Worm (Caenorhabditis elegans) whole organism, L3 larva: Measurements from ENCODE around the gene slc-25A26.

Experiments used
- R02D3.7 ChIP-seq: fragments of 150-350 bp; optimal IDR thresholded peaks from 2 replicates; lab custom pipeline; 2014; ENCODE audit warnings: missing biosample characterization, missing genetic modification characterization
- aly-2 ChIP-seq: fragments of 150-350 bp; optimal IDR thresholded peaks from 2 replicates; lab custom pipeline; 2014; ENCODE audit warnings: missing biosample characterization, missing genetic modification characterization
- ceh-16 ChIP-seq: sonication (generic microtip); optimal IDR thresholded peaks from 2 replicates; lab custom pipeline; 2017; ENCODE audit warnings: missing biosample characterization, missing genetic modification characterization
- ceh-28 ChIP-seq: fragments of 150-350 bp; optimal IDR thresholded peaks from 2 replicates; lab custom pipeline; 2014; ENCODE audit warnings: missing biosample characterization, missing genetic modification reagents, missing genetic modification characterization
- ceh-9 ChIP-seq: sonication (generic microtip); optimal IDR thresholded peaks from 2 replicates; lab custom pipeline; 2018; ENCODE audit warnings: missing biosample characterization, missing genetic modification characterization
- daf-12 ChIP-seq: fragments of 150-350 bp; optimal IDR thresholded peaks from 2 replicates; lab custom pipeline; 2014; ENCODE audit warnings: missing biosample characterization, missing genetic modification reagents, missing genetic modification characterization
- egl-5 ChIP-seq: fragments of 150-350 bp; optimal IDR thresholded peaks from 2 replicates; lab custom pipeline; 2017; ENCODE audit warnings: missing biosample characterization, missing genetic modification reagents, missing genetic modification characterization, inconsistent platforms
- elt-1 ChIP-seq: fragments of 150-350 bp; optimal IDR thresholded peaks from 2 replicates; lab custom pipeline; 2014; ENCODE audit warnings: missing biosample characterization, missing genetic modification characterization
- elt-2 ChIP-seq: sonication (generic microtip); optimal IDR thresholded peaks from 2 replicates; lab custom pipeline; 2016; ENCODE audit warnings: missing genetic modification reagents, mild to moderate bottlenecking, missing genetic modification characterization, missing compliant biosample characterization
- eor-1 ChIP-seq, 2 experiments: fragments of 150-350 bp; optimal IDR thresholded peaks; 2 replicates each; lab custom pipeline; 2014 to 2018; ENCODE audit warnings: missing biosample characterization in 2 of 2, missing genetic modification characterization in 2 of 2
- fkh-10 ChIP-seq: sonication (generic microtip); optimal IDR thresholded peaks from 2 replicates; lab custom pipeline; 2017; ENCODE audit warnings: missing biosample characterization, missing genetic modification reagents, missing genetic modification characterization
- fkh-2 ChIP-seq: fragments of 150-350 bp; optimal IDR thresholded peaks from 2 replicates; lab custom pipeline; 2014; ENCODE audit warnings: missing biosample characterization, missing genetic modification reagents, missing genetic modification characterization
- fos-1 ChIP-seq: fragments of 150-350 bp; optimal IDR thresholded peaks from 2 replicates; lab custom pipeline; 2014; ENCODE audit warnings: missing biosample characterization, missing genetic modification characterization
- hmg-11 ChIP-seq: sonication (generic microtip); optimal IDR thresholded peaks from 2 replicates; lab custom pipeline; 2016; ENCODE audit warnings: missing genetic modification characterization, missing compliant biosample characterization
- jun-1 ChIP-seq: fragments of 150-350 bp; optimal IDR thresholded peaks from 2 replicates; lab custom pipeline; 2014; ENCODE audit warnings: missing biosample characterization, missing genetic modification reagents, missing genetic modification characterization
- lin-15B ChIP-seq: fragments of 150-350 bp; optimal IDR thresholded peaks from 2 replicates; lab custom pipeline; 2014; ENCODE audit warnings: missing biosample characterization, missing genetic modification characterization
- lin-39 ChIP-seq: fragments of 150-350 bp; optimal IDR thresholded peaks from 2 replicates; lab custom pipeline; 2018; ENCODE audit warnings: missing biosample characterization, missing genetic modification reagents, missing genetic modification characterization
- lsy-12 ChIP-seq: sonication (generic microtip); optimal IDR thresholded peaks from 2 replicates; lab custom pipeline; 2016; ENCODE audit warnings: mild to moderate bottlenecking, missing genetic modification characterization, missing compliant biosample characterization
- mdl-1 ChIP-seq: fragments of 150-350 bp; optimal IDR thresholded peaks from 2 replicates; lab custom pipeline; 2014; ENCODE audit warnings: missing biosample characterization, missing genetic modification characterization
- nfya-1 ChIP-seq: sonication (generic microtip); optimal IDR thresholded peaks from 2 replicates; lab custom pipeline; 2017; ENCODE audit warnings: missing genetic modification characterization, mild to moderate bottlenecking, missing compliant biosample characterization, antibody characterized with exemption, moderate library complexity; ENCODE audit not compliant: insufficient read depth
- nhr-11 ChIP-seq: fragments of 150-350 bp; optimal IDR thresholded peaks from 2 replicates; lab custom pipeline; 2014; ENCODE audit warnings: missing biosample characterization, missing genetic modification characterization
- nhr-12 ChIP-seq: fragments of 150-350 bp; optimal IDR thresholded peaks from 2 replicates; lab custom pipeline; 2014; ENCODE audit warnings: missing biosample characterization, missing genetic modification characterization
- nhr-23 ChIP-seq: fragments of 150-350 bp; optimal IDR thresholded peaks from 2 replicates; lab custom pipeline; 2014; ENCODE audit warnings: missing biosample characterization, missing genetic modification reagents, missing genetic modification characterization
- nhr-25 ChIP-seq: sonication (generic microtip); optimal IDR thresholded peaks from 2 replicates; lab custom pipeline; 2017; ENCODE audit warnings: missing biosample characterization, missing genetic modification characterization
- nhr-28 ChIP-seq: fragments of 150-350 bp; optimal IDR thresholded peaks from 2 replicates; lab custom pipeline; 2014; ENCODE audit warnings: missing biosample characterization, missing genetic modification characterization
- nhr-43 ChIP-seq: sonication (generic microtip); optimal IDR thresholded peaks from 2 replicates; lab custom pipeline; 2016; ENCODE audit warnings: mild to moderate bottlenecking, missing genetic modification characterization, missing compliant biosample characterization; ENCODE audit not compliant: poor library complexity, severe bottlenecking
- nhr-76 ChIP-seq: fragments of 150-350 bp; sonication (generic microtip); optimal IDR thresholded peaks from 5 replicates; lab custom pipeline; 2014; ENCODE audit warnings: missing biosample characterization, missing genetic modification characterization
- nhr-77 ChIP-seq: fragments of 150-350 bp; optimal IDR thresholded peaks from 2 replicates; lab custom pipeline; 2014; ENCODE audit warnings: missing biosample characterization, missing genetic modification characterization
- pha-4 ChIP-seq: fragments of 150-350 bp; optimal IDR thresholded peaks from 2 replicates; lab custom pipeline; 2014; ENCODE audit warnings: missing biosample characterization, missing genetic modification reagents, missing genetic modification characterization
- pqm-1 ChIP-seq: fragments of 150-350 bp; optimal IDR thresholded peaks from 2 replicates; lab custom pipeline; 2017; ENCODE audit warnings: missing biosample characterization, missing genetic modification characterization, inconsistent platforms
- snpc-4 ChIP-seq: fragments of 150-350 bp; optimal IDR thresholded peaks from 2 replicates; lab custom pipeline; 2014; ENCODE audit warnings: missing biosample characterization, missing genetic modification characterization
- tbx-2 ChIP-seq: sonication (generic microtip); optimal IDR thresholded peaks from 2 replicates; lab custom pipeline; 2016; ENCODE audit warnings: mild to moderate bottlenecking, missing genetic modification characterization, missing compliant biosample characterization
- unc-39 ChIP-seq: sonication (generic microtip); optimal IDR thresholded peaks from 4 replicates; lab custom pipeline; 2017; ENCODE audit warnings: missing biosample characterization, missing genetic modification characterization
- unc-62 ChIP-seq: fragments of 150-350 bp; sonication (generic microtip); optimal IDR thresholded peaks from 4 replicates; lab custom pipeline; 2014; ENCODE audit warnings: missing biosample characterization, missing genetic modification reagents, missing genetic modification characterization
- zag-1 ChIP-seq: fragments of 150-350 bp; optimal IDR thresholded peaks from 2 replicates; lab custom pipeline; 2014; ENCODE audit warnings: missing biosample characterization, missing genetic modification characterization
- ztf-11 ChIP-seq: fragments of 150-350 bp; optimal IDR thresholded peaks from 2 replicates; lab custom pipeline; 2014; ENCODE audit warnings: missing biosample characterization, missing genetic modification characterization
- ztf-4 ChIP-seq: fragments of 150-350 bp; optimal IDR thresholded peaks from 2 replicates; lab custom pipeline; 2014; ENCODE audit warnings: missing biosample characterization, missing genetic modification characterization

slc-25A26 gene

ce11 chrIV:8929942-8930492, at the start of gene slc-25A26, which contains the start of gene D1046.18:
slc-25A26 (plus strand) TSS chrIV:8930442.
D1046.18 (plus strand) TSS chrIV:8930242.
- TF ChIP-seq jun-1 (tag; lab: Kevin White, UChicago) (no peak), pha-4 (no peak), ceh-9 (tag; lab: Kevin White, UChicago) (no peak), lin-15B (tag; lab: Kevin White, UChicago) (no peak), daf-12 (tag; lab: Kevin White, UChicago) (no peak), fkh-10 (GFP tag; lab: Kevin White, UChicago) (no peak), fos-1 (tag; lab: Kevin White, UChicago) (no peak), eor-1 (tag; optimal IDR thresholded peaks at IDR 0.05; lab: Kevin White, UChicago) (no peak), nhr-76 (tag; lab: Kevin White, UChicago) (no peak), nfya-1 (no peak), nhr-23 (tag; lab: Kevin White, UChicago) (no peak), lsy-12 (tag; lab: Kevin White, UChicago) (no peak), ceh-16 (tag; lab: Kevin White, UChicago) (no peak)

ce11 chrIV:8881181-8881580, 49.1 kb upstream of the slc-25A26 start, which contains the start of gene C09G9.8:
C09G9.8 (plus strand) TSS chrIV:8881481.
- no peak for TF ChIP-seq aly-2 (tag; lab: Kevin White, UChicago)
- no peak for TF ChIP-seq pqm-1 (tag; lab: Kevin White, UChicago)
- TF ChIP-seq unc-62 (GFP tag; lab: Kevin White, UChicago), result no peak
- TF ChIP-seq nhr-12 (tag; lab: Kevin White, UChicago), result no peak
- TF ChIP-seq ztf-4 (tag; lab: Kevin White, UChicago), result no peak
- TF ChIP-seq pha-4, result no peak
- TF ChIP-seq snpc-4 (tag; lab: Kevin White, UChicago), result no peak
- TF ChIP-seq elt-2 (tag; lab: Kevin White, UChicago), result no peak
- TF ChIP-seq nhr-11 (tag; lab: Kevin White, UChicago), result no peak
- TF ChIP-seq hmg-11 (tag; lab: Kevin White, UChicago), result no peak
- no peak for TF ChIP-seq fkh-2 (tag; lab: Kevin White, UChicago)
- TF ChIP-seq mdl-1 (tag; lab: Kevin White, UChicago), result no peak
- no peak for TF ChIP-seq lsy-12 (tag; lab: Kevin White, UChicago)
- no peak for TF ChIP-seq nhr-77
- TF ChIP-seq daf-12 (tag; lab: Kevin White, UChicago), result no peak
- no peak for TF ChIP-seq R02D3.7 (tag; lab: Kevin White, UChicago)

- TF ChIP-seq pha-4 (no peak), lin-15B (tag; lab: Kevin White, UChicago) (no peak), aly-2 (tag; lab: Kevin White, UChicago) (no peak), ceh-9 (tag; lab: Kevin White, UChicago) (no peak), nfya-1 (no peak), zag-1 (no peak), nhr-25 (no peak), nhr-43 (no peak), unc-39 (tag; lab: Kevin White, UChicago) (no peak), nhr-12 (tag; lab: Kevin White, UChicago) (no peak), egl-5 (tag; lab: Kevin White, UChicago) (no peak), pqm-1 (tag; lab: Kevin White, UChicago) (no peak)
These were observed 44.0 kb upstream of the slc-25A26 start, which contains the start of gene C09G9.5 for ce11 chrIV:8886228-8886627. C09G9.5 (plus strand) TSS chrIV:8886528.

- TF ChIP-seq nhr-11 (tag; lab: Kevin White, UChicago) (no peak), egl-5 (tag; lab: Kevin White, UChicago) (no peak), ztf-4 (tag; lab: Kevin White, UChicago) (no peak), ztf-11 (tag; lab: Kevin White, UChicago) (no peak), elt-2 (tag; lab: Kevin White, UChicago) (no peak)
These were observed 41.7 kb upstream of the slc-25A26 start, which contains the start of gene oma-1 for ce11 chrIV:8888525-8889026. oma-1 (plus strand) TSS chrIV:8888976.

- peak; percentile 65 for TF ChIP-seq lin-15B (tag; lab: Kevin White, UChicago)
- peak; percentile 34 for TF ChIP-seq nhr-25
- TF ChIP-seq nhr-43, result peak; percentile 63
- peak; percentile 13 for TF ChIP-seq lin-39 (tag; lab: Kevin White, UChicago)
- TF ChIP-seq nhr-12 (tag; lab: Kevin White, UChicago), result no peak
- no peak for TF ChIP-seq mdl-1 (tag; lab: Kevin White, UChicago)
- peak; percentile 19 for TF ChIP-seq jun-1 (tag; lab: Kevin White, UChicago)
- no peak for TF ChIP-seq unc-62 (GFP tag; lab: Kevin White, UChicago)
- TF ChIP-seq nhr-28 (tag; lab: Kevin White, UChicago), result no peak
- TF ChIP-seq nfya-1, result peak; percentile 68
- peak; percentile 60 for TF ChIP-seq hmg-11 (tag; lab: Kevin White, UChicago)
- peak; percentile 85 for TF ChIP-seq snpc-4 (tag; lab: Kevin White, UChicago)
- TF ChIP-seq pha-4, result peak; percentile 88
- TF ChIP-seq ceh-28, result no peak
- peak; percentile 32 for TF ChIP-seq elt-1
- peak; percentile 36 for TF ChIP-seq elt-2 (tag; lab: Kevin White, UChicago)
- peak; percentile 18 for TF ChIP-seq tbx-2 (tag; lab: Kevin White, UChicago)
- TF ChIP-seq nhr-23 (tag; lab: Kevin White, UChicago), result peak; percentile 80
These were observed 39.1 kb upstream of the slc-25A26 start, which contains the start of gene spr-2 for ce11 chrIV:8891131-8891530. spr-2 (plus strand) TSS chrIV:8891462.
